Worm (Caenorhabditis elegans): ENCODE data around the gene C25E10.11.

Gene C25E10.11

ce11 chrV:9065915-9066314 is 7.4 kb upstream of the C25E10.11 start:
- TF ChIP-seq fkh-10 (GFP tag; optimal IDR thresholded peaks at IDR 0.05) = no peak

DNA sequence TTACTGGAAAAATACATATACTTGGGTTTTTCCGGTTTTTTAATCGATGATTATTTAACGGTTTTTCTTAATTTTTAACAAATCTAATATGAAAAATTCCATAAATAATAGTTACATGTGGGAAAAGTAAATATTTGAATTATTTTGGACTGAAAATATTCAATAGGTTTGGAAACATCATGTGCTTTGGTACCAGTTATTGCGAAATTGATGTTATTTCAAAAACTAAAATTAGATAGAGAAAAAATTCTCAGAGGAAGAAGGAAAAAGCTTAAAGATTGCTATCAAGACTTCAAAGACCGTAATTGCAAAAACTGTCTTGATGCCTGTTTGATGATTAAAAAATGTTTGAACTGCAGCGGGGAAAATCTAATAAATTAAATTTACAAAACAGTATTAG is 6.5 kb upstream of the C25E10.11 start:
- TF ChIP-seq F13H6.1 (tag; optimal IDR thresholded peaks at IDR 0.05) = no peak
- no peak for TF ChIP-seq rnt-1 (tag; optimal IDR thresholded peaks at IDR 0.05)
- no peak for TF ChIP-seq che-1 (tag; optimal IDR thresholded peaks at IDR 0.05)
- TF ChIP-seq ceh-14 (tag; optimal IDR thresholded peaks at IDR 0.05) = no peak
- no peak for TF ChIP-seq unc-3 (GFP tag; conservative IDR thresholded peaks at IDR 0.05)
- TF ChIP-seq unc-3 (tag; optimal IDR thresholded peaks at IDR 0.05) = no peak
- TF ChIP-seq nhr-232 (tag; optimal IDR thresholded peaks at IDR 0.05) = no peak
- TF ChIP-seq sox-4 (tag; optimal IDR thresholded peaks at IDR 0.05) = no peak
- TF ChIP-seq nfya-1 (tag; optimal IDR thresholded peaks at IDR 0.05) = no peak
- TF ChIP-seq fax-1 (tag; optimal IDR thresholded peaks at IDR 0.05) = no peak
- TF ChIP-seq C38D4.7 (GFP tag; optimal IDR thresholded peaks at IDR 0.05) = no peak
- no peak for TF ChIP-seq npax-4 (tag; optimal IDR thresholded peaks at IDR 0.05)

DNA sequence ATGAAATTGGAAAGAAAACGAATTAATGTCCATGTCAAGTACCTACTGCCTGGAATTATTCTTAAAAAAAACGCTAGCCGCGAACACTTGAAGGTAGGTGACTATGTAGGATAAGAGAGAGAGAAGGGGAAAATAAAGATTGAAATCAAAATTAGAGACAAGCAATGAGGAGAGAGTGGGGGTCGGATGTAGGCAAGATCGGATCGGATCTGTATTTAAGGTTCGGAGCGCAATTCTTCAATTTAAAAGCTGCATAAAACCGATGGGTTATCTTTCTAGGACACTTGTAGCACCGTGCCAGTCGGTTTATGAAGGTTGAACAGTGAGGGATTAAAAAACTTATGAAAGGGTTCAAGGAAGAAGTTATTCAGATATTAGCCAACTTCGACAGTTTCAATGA is 4.6 kb upstream of the C25E10.11 start:
- no peak for TF ChIP-seq ceh-45 (GFP tag; IDR thresholded peaks at IDR 0.05)
- no peak for TF ChIP-seq ama-1 (optimal IDR thresholded peaks at IDR 0.05)
- no peak for TF ChIP-seq madf-2 (tag; optimal IDR thresholded peaks at IDR 0.05)
- no peak for TF ChIP-seq ceh-31 (tag; optimal IDR thresholded peaks at IDR 0.05)
- no peak for TF ChIP-seq odd-2 (tag; optimal IDR thresholded peaks at IDR 0.05)
- TF ChIP-seq hlh-30 (tag; optimal IDR thresholded peaks at IDR 0.05; ENCODE audit: insufficient read depth) = no peak
- TF ChIP-seq pag-3 (tag; optimal IDR thresholded peaks at IDR 0.05; ENCODE audit: borderline replicate concordance) = no peak
- no peak for TF ChIP-seq sdc-2 (tag; optimal IDR thresholded peaks at IDR 0.05)
- TF ChIP-seq C08G9.2 (tag; optimal IDR thresholded peaks at IDR 0.05) = no peak
- TF ChIP-seq pat-9 (tag; optimal IDR thresholded peaks at IDR 0.05) = no peak
- TF ChIP-seq hlh-6 (tag; optimal IDR thresholded peaks at IDR 0.05) = no peak
- no peak for TF ChIP-seq pha-4 (tag; optimal IDR thresholded peaks at IDR 0.05)
- TF ChIP-seq ceh-9 (tag; optimal IDR thresholded peaks at IDR 0.05) = no peak
- TF ChIP-seq hlh-13 (GFP tag; optimal IDR thresholded peaks at IDR 0.05) = no peak
- no peak for TF ChIP-seq ceh-14 (tag; optimal IDR thresholded peaks at IDR 0.05)
- TF ChIP-seq syd-9 (tag; optimal IDR thresholded peaks at IDR 0.05) = no peak
- no peak for TF ChIP-seq pax-1 (tag; optimal IDR thresholded peaks at IDR 0.05)

DNA sequence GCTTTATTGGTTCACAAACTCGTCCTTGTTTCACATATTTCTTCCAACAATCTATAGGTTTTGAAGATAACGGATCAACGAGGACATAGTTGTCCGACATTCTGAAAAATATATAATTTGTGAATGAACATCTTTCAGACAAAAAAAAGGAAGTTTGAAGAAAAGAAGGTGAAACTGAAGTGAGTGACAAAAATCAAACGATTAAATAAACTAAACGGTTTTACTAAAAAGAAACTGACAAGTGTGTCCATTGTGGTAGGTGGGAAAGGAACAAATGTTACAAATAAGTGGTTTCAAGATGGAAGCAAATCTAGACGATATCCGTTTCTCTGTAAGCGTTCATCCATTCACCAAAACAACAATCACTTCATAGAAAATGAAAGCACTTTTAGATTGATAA is 3.8 kb upstream of the C25E10.11 start, which contains the start of gene C25E10.12:
C25E10.12 (minus strand) TSS at position 101 of the 400 bp plus-strand sequence.
- TF ChIP-seq unc-86 (tag; optimal IDR thresholded peaks at IDR 0.05) (no peak), ceh-6 (GFP tag; optimal IDR thresholded peaks at IDR 0.05) (no peak), ceh-14 (tag; optimal IDR thresholded peaks at IDR 0.05) (no peak), pag-3 (tag; optimal IDR thresholded peaks at IDR 0.05; ENCODE audit: borderline replicate concordance) (no peak), K02D7.2 (tag; optimal IDR thresholded peaks at IDR 0.05) (no peak)

DNA sequence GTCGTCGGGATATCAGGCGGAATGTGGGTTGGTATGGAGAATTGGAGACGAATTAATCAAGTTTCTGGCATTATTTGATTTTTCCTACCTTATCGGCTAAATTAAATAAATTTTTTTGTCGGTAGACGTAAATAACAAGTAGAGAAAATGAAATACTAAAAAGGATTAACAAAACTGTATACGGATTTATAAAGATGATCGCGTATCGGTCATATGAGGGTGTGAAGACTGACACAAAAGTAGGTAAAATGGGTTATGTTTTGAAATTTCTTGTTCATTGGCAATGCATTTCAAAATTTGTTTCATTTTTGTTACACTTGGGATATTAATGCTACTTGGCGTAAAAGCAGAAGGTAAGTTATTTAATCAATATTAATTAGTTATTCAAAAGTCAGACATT is 941 bp upstream of the C25E10.11 start, which contains the start of the genes C25E10.16 and C25E10.13:
C25E10.16 (minus strand) TSS at position 101 of the 400 bp plus-strand sequence.
C25E10.13 (plus strand) TSS at position 256 of the 400 bp plus-strand sequence.
- TF ChIP-seq K09A11.1 (tag; optimal IDR thresholded peaks at IDR 0.05; ENCODE audit: insufficient read depth) (no peak), pax-1 (tag; optimal IDR thresholded peaks at IDR 0.05) (no peak), syd-9 (tag; optimal IDR thresholded peaks at IDR 0.05) (no peak), ceh-30 (tag; optimal IDR thresholded peaks at IDR 0.05) (no peak), lim-6 (tag; optimal IDR thresholded peaks at IDR 0.05) (no peak), madf-2 (tag; optimal IDR thresholded peaks at IDR 0.05) (no peak), C38D4.7 (GFP tag; optimal IDR thresholded peaks at IDR 0.05) (no peak)

All from whole organism, late embryonic.